Fruit fly (Drosophila melanogaster): ENCODE results near the gene CG17075.

CG17075 gene

dm6 chr2L:292301-292700, 25.0 kb upstream of the CG17075 start, which contains the start of gene CG11562 (continued):
- TF ChIP-seq CG2678 (tag; optimal IDR thresholded peaks at IDR 0.05), result no peak
- no peak for TF ChIP-seq Dref (GFP tag; IDR thresholded peaks at IDR 0.05)
- no peak for TF ChIP-seq nau (GFP tag; optimal IDR thresholded peaks at IDR 0.05)
- TF ChIP-seq Dip3 (GFP tag; optimal IDR thresholded peaks at IDR 0.05), result no peak
- no peak for TF ChIP-seq CG6813 (GFP tag; optimal IDR thresholded peaks at IDR 0.05)
- no peak for TF ChIP-seq sna (GFP tag; IDR thresholded peaks at IDR 0.05; ENCODE audit: partially characterized antibody)
- no peak for TF ChIP-seq ham (GFP tag; IDR thresholded peaks at IDR 0.05)
- TF ChIP-seq dimm (GFP tag; IDR thresholded peaks at IDR 0.05), result no peak
- TF ChIP-seq CG17912 (GFP tag; optimal IDR thresholded peaks at IDR 0.05), result no peak
- no peak for TF ChIP-seq yki (optimal IDR thresholded peaks at IDR 0.05)
- TF ChIP-seq bcd (GFP tag; optimal IDR thresholded peaks at IDR 0.05), result no peak
- no peak for TF ChIP-seq CG10462 (GFP tag; optimal IDR thresholded peaks at IDR 0.05)
- no peak for TF ChIP-seq Ravus (GFP tag; IDR thresholded peaks at IDR 0.05)
- no peak for TF ChIP-seq kah (GFP tag; optimal IDR thresholded peaks at IDR 0.05)
- TF ChIP-seq ATbp (GFP tag; optimal IDR thresholded peaks at IDR 0.05), result no peak
- no peak for TF ChIP-seq sob (GFP tag; IDR thresholded peaks at IDR 0.05)
- no peak for TF ChIP-seq pho (GFP tag; optimal IDR thresholded peaks at IDR 0.05)
- TF ChIP-seq CG10267 (tag; optimal IDR thresholded peaks at IDR 0.05), result no peak
- no peak for TF ChIP-seq exex (tag; optimal IDR thresholded peaks at IDR 0.05)
- no peak for TF ChIP-seq Bdp1 (GFP tag; optimal IDR thresholded peaks at IDR 0.05)
- no peak for TF ChIP-seq CG2889 (GFP tag; IDR thresholded peaks at IDR 0.05)
- no peak for TF ChIP-seq lov (optimal IDR thresholded peaks at IDR 0.05)
- no peak for TF ChIP-seq lov (GFP tag; IDR thresholded peaks at IDR 0.05)
- TF ChIP-seq sug (tag; optimal IDR thresholded peaks at IDR 0.05), result no peak
- no peak for TF ChIP-seq knrl (GFP tag; IDR thresholded peaks at IDR 0.05; ENCODE audit: partially characterized antibody)
- TF ChIP-seq aop (GFP tag; IDR thresholded peaks at IDR 0.05), result no peak
- TF ChIP-seq CG17802 (tag; optimal IDR thresholded peaks at IDR 0.05), result no peak
- no peak for TF ChIP-seq CG15479 (GFP tag; optimal IDR thresholded peaks at IDR 0.05)
- peak in 1 of 2 experiments; percentile 97 for TF ChIP-seq Pdp1 (GFP tag; optimal IDR thresholded peaks at IDR 0.05)
- no peak for TF ChIP-seq CG17568 (GFP tag; optimal IDR thresholded peaks at IDR 0.05)
- no peak for TF ChIP-seq hth (optimal IDR thresholded peaks at IDR 0.05)
- TF ChIP-seq ERR (GFP tag; optimal IDR thresholded peaks at IDR 0.05), result no peak
- no peak for TF ChIP-seq Awh (GFP tag; IDR thresholded peaks at IDR 0.05)
- TF ChIP-seq bigmax (GFP tag; optimal IDR thresholded peaks at IDR 0.05), result peak; percentile 94
- TF ChIP-seq fu2 (GFP tag; optimal IDR thresholded peaks at IDR 0.05), result no peak
- TF ChIP-seq CG3407 (GFP tag; optimal IDR thresholded peaks at IDR 0.05), result no peak
- peak; percentile 27 for TF ChIP-seq HmgZ (tag; optimal IDR thresholded peaks at IDR 0.05)
- no peak for TF ChIP-seq Elba2 (GFP tag; optimal IDR thresholded peaks at IDR 0.05)
- TF ChIP-seq Doc2 (GFP tag; IDR thresholded peaks at IDR 0.05), result no peak
- no peak for TF ChIP-seq caup (GFP tag; optimal IDR thresholded peaks at IDR 0.05; ENCODE audit: severe bottlenecking)
- no peak for TF ChIP-seq Xrp1 (GFP tag; IDR thresholded peaks at IDR 0.05)
- TF ChIP-seq NC2α (GFP tag; optimal IDR thresholded peaks at IDR 0.05), result no peak
- no peak for TF ChIP-seq vnd (GFP tag; IDR thresholded peaks at IDR 0.05; ENCODE audit: partially characterized antibody)
- no peak for TF ChIP-seq esg (GFP tag; conservative IDR thresholded peaks at IDR 0.05)
- TF ChIP-seq CG14667 (GFP tag; IDR thresholded peaks at IDR 0.05), result no peak
- no peak for TF ChIP-seq Sox100B (GFP tag; optimal IDR thresholded peaks at IDR 0.05)
- no peak for TF ChIP-seq bowl (GFP tag; IDR thresholded peaks at IDR 0.05)
- no peak for TF ChIP-seq Ets97D (GFP tag; optimal IDR thresholded peaks at IDR 0.05)
- TF ChIP-seq CG13775 (GFP tag; optimal IDR thresholded peaks at IDR 0.05), result no peak
- TF ChIP-seq Max (GFP tag; optimal IDR thresholded peaks at IDR 0.05), result no peak
- TF ChIP-seq Hr3 (GFP tag; optimal IDR thresholded peaks at IDR 0.05), result no peak
- TF ChIP-seq CG1603 (tag; optimal IDR thresholded peaks at IDR 0.05), result peak; percentile 45
- no peak for TF ChIP-seq mam (GFP tag; optimal IDR thresholded peaks at IDR 0.05)
